Worm (Caenorhabditis elegans) whole organism, midembryonic: ENCODE results near the gene Y69E1A.5.
"Not testable (repeated sequence)": the region's sequence is repeated elsewhere in the genome, so short reads cannot be mapped to it uniquely, and the experiment has no call there.

Experiments used
- T22C8.4 ChIP-seq: fragments of 200-800 bp; sonication (Bioruptor generic); IDR thresholded peaks from 2 replicates; pipeline ENCODE4 v1.3.6; 2022; ENCODE audit warnings: missing genetic modification characterization, missing compliant biosample characterization
- cog-1 ChIP-seq: sonication (generic microtip); optimal IDR thresholded peaks from 2 replicates; lab custom pipeline; 2016; ENCODE audit warnings: missing genetic modification characterization, missing compliant biosample characterization
- flt-1 ChIP-seq: fragments of 200-800 bp; sonication (Bioruptor generic); IDR thresholded peaks from 2 replicates; pipeline ENCODE4 v1.3.6; 2022; ENCODE audit warnings: missing genetic modification characterization, missing compliant biosample characterization
- klf-2 ChIP-seq: fragments of 200-800 bp; sonication (Bioruptor generic); conservative IDR thresholded peaks from 2 replicates; pipeline ENCODE4 v1.3.6; 2022; ENCODE audit warnings: missing genetic modification reagents, missing genetic modification characterization, missing compliant biosample characterization
- med-1 ChIP-seq: sonication (generic microtip); optimal IDR thresholded peaks from 2 replicates; lab custom pipeline; 2017; ENCODE audit warnings: missing genetic modification characterization, mild to moderate bottlenecking, missing compliant biosample characterization, antibody characterized with exemption, missing genetic modification reagents; ENCODE audit not compliant: insufficient read depth
- ref-1 ChIP-seq: fragments of 200-800 bp; sonication (Bioruptor generic); conservative IDR thresholded peaks from 2 replicates; pipeline ENCODE4 v1.3.6; 2022; ENCODE audit warnings: missing genetic modification reagents, missing genetic modification characterization, missing compliant biosample characterization
- tab-1 ChIP-seq: fragments of 200-800 bp; sonication (Bioruptor generic); IDR thresholded peaks from 2 replicates; pipeline ENCODE4 v1.3.6; 2022; ENCODE audit warnings: missing genetic modification characterization, missing compliant biosample characterization
- ztf-23 ChIP-seq: fragments of 200-800 bp; sonication (Bioruptor generic); IDR thresholded peaks from 2 replicates; pipeline ENCODE4 v1.3.6; 2022; ENCODE audit warnings: missing genetic modification reagents, missing genetic modification characterization, missing compliant biosample characterization
- ztf-29 ChIP-seq: fragments of 200-800 bp; sonication (Bioruptor generic); IDR thresholded peaks from 2 replicates; pipeline ENCODE4 v1.3.6; 2022; ENCODE audit warnings: missing genetic modification reagents, missing genetic modification characterization, missing compliant biosample characterization

The Y69E1A.5 gene

ce11 chrIV:10957583-10958229 lies at the start of gene Y69E1A.5:
Gene Y69E1A.5 (minus strand): TSS chrIV:10957655.
- TF ChIP-seq ref-1 (no peak), flt-1 (GFP tag; lab: Robert Waterston, UW) (no peak), cog-1 (tag; lab: Kevin White, UChicago) (no peak), ztf-23 (GFP tag; lab: Robert Waterston, UW) (no peak), med-1 (GFP tag; lab: Kevin White, UChicago) (no peak), tab-1 (GFP tag; lab: Robert Waterston, UW) (no peak), klf-2 (no peak), ztf-29 (GFP tag; lab: Robert Waterston, UW) (no peak), T22C8.4 (no peak)

ce11 chrIV:11006868-11007267 lies 49.4 kb upstream of the Y69E1A.5 start:
- TF ChIP-seq med-1 (GFP tag; lab: Kevin White, UChicago) (no peak), ref-1 (no peak), T22C8.4 (no peak), tab-1 (GFP tag; lab: Robert Waterston, UW) (no peak), ztf-23 (GFP tag; lab: Robert Waterston, UW) (no peak), flt-1 (GFP tag; lab: Robert Waterston, UW) (no peak), ztf-29 (GFP tag; lab: Robert Waterston, UW) (no peak), klf-2 (no peak), cog-1 (tag; lab: Kevin White, UChicago) (no peak)

DNA sequence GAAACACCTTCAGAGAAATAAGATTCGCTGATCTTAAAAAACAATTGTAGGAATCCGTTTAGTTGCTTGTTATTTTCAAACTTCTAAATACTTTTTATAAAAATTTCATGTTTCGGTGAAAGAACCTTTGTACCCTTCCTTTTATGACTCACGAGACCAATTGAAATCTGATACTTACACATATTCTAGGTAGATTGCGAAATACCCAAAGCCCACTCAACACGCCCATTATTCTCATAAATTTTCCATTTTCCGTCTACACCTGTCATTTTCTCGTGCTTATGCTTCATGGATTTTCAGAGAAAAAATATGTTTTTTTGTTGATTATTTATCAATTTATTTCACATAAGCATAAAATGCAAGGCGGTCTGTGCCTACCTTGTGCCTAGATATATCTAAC lies 48.9 kb upstream of the Y69E1A.5 start:
- TF ChIP-seq med-1 (GFP tag; lab: Kevin White, UChicago) = no peak
- no peak for TF ChIP-seq ztf-29 (GFP tag; lab: Robert Waterston, UW)
- no peak for TF ChIP-seq cog-1 (tag; lab: Kevin White, UChicago)
- TF ChIP-seq flt-1 (GFP tag; lab: Robert Waterston, UW) = no peak
- TF ChIP-seq ref-1 = no peak
- no peak for TF ChIP-seq tab-1 (GFP tag; lab: Robert Waterston, UW)
- TF ChIP-seq ztf-23 (GFP tag; lab: Robert Waterston, UW) = no peak
- TF ChIP-seq T22C8.4 = no peak
- TF ChIP-seq klf-2 = no peak

DNA sequence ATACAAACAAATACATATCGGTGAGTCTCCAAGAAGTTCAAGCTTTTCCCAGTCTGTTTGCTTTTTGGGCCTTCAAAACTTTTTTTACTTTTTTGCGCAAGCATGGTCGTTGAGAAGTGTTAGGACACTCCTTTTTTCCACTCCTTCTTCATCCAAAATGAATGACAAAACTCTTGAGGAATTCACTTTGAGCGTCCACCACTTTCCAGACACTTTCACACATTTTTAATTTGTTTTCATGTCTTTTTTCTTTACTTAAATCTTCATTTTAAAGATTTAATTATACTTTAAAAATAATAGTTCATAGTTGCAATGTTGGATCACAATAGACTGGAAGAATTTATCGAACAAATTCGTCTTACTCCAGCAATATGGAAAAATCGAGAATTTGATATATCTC lies 46.8 kb upstream of the Y69E1A.5 start, which contains the start of gene F13H10.1:
F13H10.1 (plus strand) TSS at position 301 of the 400 bp plus-strand sequence.
- TF ChIP-seq cog-1 (tag; lab: Kevin White, UChicago) (no peak), med-1 (GFP tag; lab: Kevin White, UChicago) (no peak), ztf-23 (GFP tag; lab: Robert Waterston, UW) (no peak), flt-1 (GFP tag; lab: Robert Waterston, UW) (no peak), tab-1 (GFP tag; lab: Robert Waterston, UW) (no peak), ref-1 (no peak), T22C8.4 (no peak), ztf-29 (GFP tag; lab: Robert Waterston, UW) (no peak), klf-2 (no peak)

DNA sequence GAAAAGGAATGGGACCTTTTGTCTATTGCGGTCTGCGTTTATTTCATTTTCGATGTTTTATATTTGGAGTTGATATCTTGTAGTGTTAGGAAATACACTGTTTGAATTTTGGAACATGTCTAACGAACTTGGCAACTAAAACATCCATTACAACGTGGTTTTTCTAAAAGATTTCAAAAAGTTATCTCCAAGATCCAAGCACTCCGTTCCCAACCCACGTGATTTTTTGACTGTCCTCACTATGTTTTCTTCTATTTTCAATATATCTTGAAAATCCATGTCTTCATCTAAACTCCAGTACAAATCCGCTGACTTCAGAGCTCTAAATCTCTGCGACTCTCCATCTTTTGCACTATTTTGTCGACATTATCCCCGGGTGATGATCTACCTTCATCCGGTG lies 44.2 kb upstream of the Y69E1A.5 start, which contains the start of gene F13H10.9:
F13H10.9 (plus strand) TSS at position 301 of the 400 bp plus-strand sequence.
- TF ChIP-seq ztf-23 (GFP tag; lab: Robert Waterston, UW) (no peak), flt-1 (GFP tag; lab: Robert Waterston, UW) (no peak), T22C8.4 (no peak)

- TF ChIP-seq tab-1 (GFP tag; lab: Robert Waterston, UW) = no peak
- no peak for TF ChIP-seq cog-1 (tag; lab: Kevin White, UChicago)
- TF ChIP-seq ztf-23 (GFP tag; lab: Robert Waterston, UW) = no peak
These were observed 33.2 kb upstream of the Y69E1A.5 start, which contains the start of gene F13H10.5 for ce11 chrIV:10990699-10991098. Gene F13H10.5 (plus strand): TSS chrIV:10990999.

- not testable (repeated sequence) for TF ChIP-seq flt-1, tab-1, ztf-23 (GFP tag; lab: Robert Waterston, UW)
These were observed 30.0 kb upstream of the Y69E1A.5 start, which contains the start of gene Y43E12A.3 for ce11 chrIV:10987342-10987945. Gene Y43E12A.3 (plus strand): TSS chrIV:10987895.

- TF ChIP-seq tab-1 (GFP tag; lab: Robert Waterston, UW) (no peak), klf-2 (no peak), ztf-23 (GFP tag; lab: Robert Waterston, UW) (no peak)
These were observed 28.1 kb upstream of the Y69E1A.5 start, which contains the start of gene cyb-2.1 for ce11 chrIV:10985568-10986035. Gene cyb-2.1 (plus strand): TSS chrIV:10985985.

- TF ChIP-seq tab-1 (GFP tag; lab: Robert Waterston, UW) (no peak), ztf-23 (GFP tag; lab: Robert Waterston, UW) (no peak), klf-2 (no peak), med-1 (GFP tag; lab: Kevin White, UChicago) (no peak), flt-1 (GFP tag; lab: Robert Waterston, UW) (no peak), ztf-29 (GFP tag; lab: Robert Waterston, UW) (no peak), T22C8.4 (no peak), cog-1 (tag; lab: Kevin White, UChicago) (no peak), ref-1 (no peak)
These were observed 24.3 kb upstream of the Y69E1A.5 start, which contains the start of gene Y43E12A.2 for ce11 chrIV:10981761-10982160. Gene Y43E12A.2 (plus strand): TSS chrIV:10982061.

DNA sequence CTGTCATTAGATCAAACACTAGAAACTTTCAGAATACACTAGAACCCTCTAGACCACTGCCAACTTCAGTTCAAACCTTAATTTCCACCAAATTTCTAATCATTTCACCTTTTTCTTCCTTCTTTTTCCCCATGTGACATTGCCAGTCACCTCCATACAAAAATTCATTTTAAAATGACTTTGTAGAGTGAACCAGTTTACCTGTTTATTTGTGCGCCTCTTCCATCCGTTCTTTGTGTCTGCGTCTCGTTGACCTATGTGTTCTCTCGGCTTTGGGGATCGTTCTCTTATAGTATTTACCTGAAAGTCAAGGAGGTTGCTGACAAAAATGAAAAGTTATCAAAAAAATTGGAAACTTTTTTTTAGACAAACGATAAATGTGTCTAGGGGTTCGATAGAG lies 23.2 kb upstream of the Y69E1A.5 start:
- TF ChIP-seq flt-1 (GFP tag; lab: Robert Waterston, UW) (no peak), tab-1 (GFP tag; lab: Robert Waterston, UW) (no peak), ztf-23 (GFP tag; lab: Robert Waterston, UW) (no peak), T22C8.4 (no peak), med-1 (GFP tag; lab: Kevin White, UChicago) (no peak), cog-1 (tag; lab: Kevin White, UChicago) (no peak), ztf-29 (GFP tag; lab: Robert Waterston, UW) (no peak), klf-2 (no peak), ref-1 (no peak)
